Worm (Caenorhabditis elegans) whole organism, L1 larva: ENCODE measurements around the gene K07H8.8.

Source experiments
- C34B4.2 ChIP-seq: sonication (generic microtip); optimal IDR thresholded peaks from 2 replicates; lab custom pipeline; 2017; ENCODE audit warnings: mild to moderate bottlenecking, missing genetic modification characterization, missing compliant biosample characterization
- F16B12.6 ChIP-seq: fragments of 150-350 bp; optimal IDR thresholded peaks from 2 replicates; lab custom pipeline; 2014; ENCODE audit warnings: missing biosample characterization, missing genetic modification characterization
- aly-2 ChIP-seq: fragments of 150-350 bp; optimal IDR thresholded peaks from 2 replicates; lab custom pipeline; 2014; ENCODE audit warnings: missing biosample characterization, missing genetic modification characterization
- ama-1 ChIP-seq: fragments of 150-350 bp; optimal IDR thresholded peaks from 2 replicates; lab custom pipeline; 2014
- blmp-1 ChIP-seq: fragments of 150-350 bp; optimal IDR thresholded peaks from 2 replicates; lab custom pipeline; 2014; ENCODE audit warnings: missing biosample characterization, missing genetic modification characterization
- ceh-63 ChIP-seq: fragments of 200-800 bp; sonication (Bioruptor generic); optimal IDR thresholded peaks from 2 replicates; lab custom pipeline; 2018; ENCODE audit warnings: mild to moderate bottlenecking, missing genetic modification characterization, missing compliant biosample characterization
- ceh-8 ChIP-seq: fragments of 200-800 bp; sonication (Bioruptor generic); optimal IDR thresholded peaks from 2 replicates; lab custom pipeline; 2018; ENCODE audit warnings: mild to moderate bottlenecking, missing genetic modification characterization, moderate library complexity, missing compliant biosample characterization
- ceh-88 ChIP-seq: fragments of 200-800 bp; sonication (Bioruptor generic); IDR thresholded peaks from 2 replicates; pipeline ENCODE4 v1.3.6; 2022; ENCODE audit warnings: missing genetic modification characterization, missing compliant biosample characterization
- egl-13 ChIP-seq: sonication (generic microtip); optimal IDR thresholded peaks from 2 replicates; lab custom pipeline; 2016; ENCODE audit warnings: missing genotype, missing genetic modification reagents, missing genetic modification characterization, missing compliant biosample characterization
- egl-27 ChIP-seq, 2 experiments: fragments of 150-350 bp in 1 of 2; sonication (generic microtip); optimal IDR thresholded peaks; 3 replicates each; lab custom pipeline; 2017 to 2018; ENCODE audit warnings: missing biosample characterization in 2 of 2, missing genetic modification characterization in 2 of 2, missing genetic modification reagents in 2 of 2
- elt-2 ChIP-seq: sonication (generic microtip); optimal IDR thresholded peaks from 2 replicates; lab custom pipeline; 2016; ENCODE audit warnings: missing genetic modification characterization, mild to moderate bottlenecking, inconsistent platforms, missing compliant biosample characterization, missing genetic modification reagents
- elt-3 ChIP-seq, 6 experiments: fragments of 150-350 bp in 1 of 6; sonication (generic microtip); optimal IDR thresholded peaks; 2 replicates each; lab custom pipeline; 2017 to 2018; ENCODE audit warnings: missing biosample characterization in 6 of 6, missing genetic modification characterization in 6 of 6, inconsistent platforms in 1 of 6
- fos-1 ChIP-seq: fragments of 150-350 bp; optimal IDR thresholded peaks from 2 replicates; lab custom pipeline; 2014; ENCODE audit warnings: missing biosample characterization, missing genetic modification characterization
- hpl-2 ChIP-seq: fragments of 150-350 bp; optimal IDR thresholded peaks from 2 replicates; lab custom pipeline; 2014; ENCODE audit warnings: missing biosample characterization, missing genetic modification reagents, missing genetic modification characterization
- irx-1 ChIP-seq: sonication (generic microtip); optimal IDR thresholded peaks from 2 replicates; lab custom pipeline; 2016; ENCODE audit warnings: missing genetic modification characterization, missing compliant biosample characterization
- lin-13 ChIP-seq: fragments of 150-350 bp; optimal IDR thresholded peaks from 2 replicates; lab custom pipeline; 2014; ENCODE audit warnings: missing biosample characterization, missing genetic modification reagents, missing genetic modification characterization
- lin-14 ChIP-seq: fragments of 200-800 bp; sonication (Bioruptor generic); optimal IDR thresholded peaks from 2 replicates; lab custom pipeline; 2018; ENCODE audit warnings: mild to moderate bottlenecking, missing genetic modification characterization, moderate library complexity, missing compliant biosample characterization
- lin-15B ChIP-seq: fragments of 150-350 bp; sonication (generic microtip); optimal IDR thresholded peaks from 3 replicates; lab custom pipeline; 2014; ENCODE audit warnings: missing biosample characterization, missing genetic modification characterization
- lin-35 ChIP-seq, 2 experiments: fragments of 150-350 bp; optimal IDR thresholded peaks; 2 replicates each; lab custom pipeline; 2014; ENCODE audit warnings: missing biosample characterization in 2 of 2, missing genetic modification characterization in 2 of 2, missing genetic modification reagents in 2 of 2
- lir-3 ChIP-seq: sonication (generic microtip); optimal IDR thresholded peaks from 2 replicates; lab custom pipeline; 2016; ENCODE audit warnings: mild to moderate bottlenecking, missing genetic modification characterization, moderate library complexity, missing compliant biosample characterization; ENCODE audit not compliant: poor library complexity
- lsy-2 ChIP-seq, 2 experiments: fragments of 150-350 bp; optimal IDR thresholded peaks; 2 replicates each; lab custom pipeline; 2014; ENCODE audit warnings: missing biosample characterization in 2 of 2, missing genetic modification characterization in 2 of 2
- nhr-11 ChIP-seq: fragments of 150-350 bp; optimal IDR thresholded peaks from 2 replicates; lab custom pipeline; 2014; ENCODE audit warnings: missing biosample characterization, missing genetic modification characterization
- nhr-20 ChIP-seq: sonication (generic microtip); optimal IDR thresholded peaks from 2 replicates; lab custom pipeline; 2016; ENCODE audit warnings: mild to moderate bottlenecking, missing genetic modification characterization, missing compliant biosample characterization
- nhr-237 ChIP-seq: fragments of 150-350 bp; optimal IDR thresholded peaks from 2 replicates; lab custom pipeline; 2014; ENCODE audit warnings: missing biosample characterization, missing genetic modification characterization
- nhr-71 ChIP-seq: sonication (generic microtip); optimal IDR thresholded peaks from 2 replicates; lab custom pipeline; 2016; ENCODE audit warnings: mild to moderate bottlenecking, missing genetic modification characterization, moderate library complexity, missing compliant biosample characterization
- nhr-76 ChIP-seq: sonication (generic microtip); optimal IDR thresholded peaks from 2 replicates; lab custom pipeline; 2017; ENCODE audit warnings: missing biosample characterization, missing genetic modification characterization
- nhr-85 ChIP-seq: sonication (generic microtip); peaks from one replicate; lab custom pipeline; 2016; ENCODE audit warnings: missing genetic modification characterization, inconsistent platforms, missing compliant biosample characterization
- pax-3 ChIP-seq: fragments of 200-800 bp; sonication (Bioruptor generic); optimal IDR thresholded peaks from 2 replicates; lab custom pipeline; 2018; ENCODE audit warnings: mild to moderate bottlenecking, missing genetic modification characterization, moderate library complexity, missing compliant biosample characterization
- skn-1 ChIP-seq: fragments of 150-350 bp; optimal IDR thresholded peaks from 2 replicates; lab custom pipeline; 2014; ENCODE audit warnings: missing biosample characterization, missing genetic modification characterization
- sox-4 ChIP-seq: sonication (generic microtip); optimal IDR thresholded peaks from 2 replicates; lab custom pipeline; 2016; ENCODE audit warnings: missing genetic modification characterization, missing compliant biosample characterization
- sup-37 ChIP-seq: fragments of 200-800 bp; sonication (Bioruptor generic); optimal IDR thresholded peaks from 2 replicates; lab custom pipeline; 2018; ENCODE audit warnings: mild to moderate bottlenecking, missing genetic modification characterization, missing compliant biosample characterization
- tlp-1 ChIP-seq: fragments of 150-350 bp; optimal IDR thresholded peaks from 2 replicates; lab custom pipeline; 2014; ENCODE audit warnings: missing biosample characterization, missing genetic modification characterization
- unc-62 ChIP-seq: fragments of 150-350 bp; optimal IDR thresholded peaks from 2 replicates; lab custom pipeline; 2014; ENCODE audit warnings: missing biosample characterization, missing genetic modification reagents, missing genetic modification characterization
- xbp-1 ChIP-seq: sonication (generic microtip); optimal IDR thresholded peaks from 2 replicates; lab custom pipeline; 2016; ENCODE audit warnings: missing genetic modification characterization, missing compliant biosample characterization
- ztf-11 ChIP-seq, 2 experiments: sonication (generic microtip); optimal IDR thresholded peaks; 2 replicates each; lab custom pipeline; 2016 to 2017; ENCODE audit warnings: missing genetic modification characterization in 2 of 2, missing biosample characterization in 1 of 2, missing compliant biosample characterization in 1 of 2

K07H8.8 gene

DNA sequence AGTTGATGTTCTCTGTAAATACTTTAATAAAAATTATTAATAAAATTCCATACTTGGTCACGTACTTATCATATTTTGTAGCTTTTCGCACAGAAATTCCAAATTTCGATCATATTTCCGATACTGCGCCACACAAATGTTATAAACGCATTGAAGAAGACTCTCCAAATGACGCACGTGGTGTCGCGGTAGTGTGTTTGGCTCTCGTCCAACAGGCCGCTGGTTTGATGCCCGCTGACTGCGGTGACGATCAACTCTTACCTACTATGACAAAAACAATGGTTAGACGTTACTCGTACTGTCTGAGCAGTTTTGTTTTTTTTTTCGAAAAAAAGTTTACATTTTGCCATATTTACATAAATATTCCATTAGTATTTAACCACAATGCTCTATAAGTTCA lies 15.4 kb downstream of the K07H8.8 start (continued):
- TF ChIP-seq egl-27 (tag; optimal IDR thresholded peaks at IDR 0.05; lab: Kevin White, UChicago) = no peak
- TF ChIP-seq nhr-237 = no peak
- no peak for TF ChIP-seq ceh-63 (GFP tag; lab: Kevin White, UChicago)
- TF ChIP-seq blmp-1 (tag; lab: Kevin White, UChicago) = peak; percentile 17
- TF ChIP-seq lsy-2 (tag; optimal IDR thresholded peaks at IDR 0.05; lab: Kevin White, UChicago) = peak; percentile 48 to 72
- no peak for TF ChIP-seq sup-37 (GFP tag; lab: Kevin White, UChicago)
- TF ChIP-seq aly-2 = peak; percentile 57
- no peak for TF ChIP-seq F16B12.6 (tag; lab: Kevin White, UChicago)
- peak; percentile 61 for TF ChIP-seq irx-1 (tag; lab: Kevin White, UChicago)
- TF ChIP-seq skn-1 (tag; lab: Kevin White, UChicago) = peak; percentile 46
- peak; percentile 60 for TF ChIP-seq lin-14 (GFP tag; lab: Kevin White, UChicago)
- TF ChIP-seq ama-1 (lab: Kevin White, UChicago) = no peak
- no peak for TF ChIP-seq fos-1
- TF ChIP-seq lin-13 (GFP tag; lab: Kevin White, UChicago) = peak; percentile 30
- peak; percentile 30 for TF ChIP-seq egl-13 (tag; lab: Kevin White, UChicago)
- TF ChIP-seq tlp-1 = no peak

DNA sequence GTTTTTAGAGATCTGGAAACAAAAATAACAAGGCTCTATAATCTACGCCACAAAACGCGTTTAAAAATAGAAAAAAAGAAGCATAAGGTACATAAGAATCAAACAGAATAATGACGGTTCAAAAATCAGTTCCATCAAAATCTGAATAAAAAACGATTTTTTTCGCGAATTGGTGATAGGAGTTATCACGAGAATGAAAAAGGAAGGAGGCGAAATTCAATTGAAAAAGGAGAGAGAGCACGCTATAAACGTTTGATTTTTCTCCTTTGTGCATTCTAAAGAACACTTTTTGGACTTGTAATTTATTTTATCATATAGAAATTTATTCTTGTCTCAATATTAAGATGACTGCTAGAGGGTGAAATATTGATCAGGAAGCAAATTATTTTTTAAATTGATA lies 16.9 kb downstream of the K07H8.8 start:
- TF ChIP-seq lin-35 (GFP tag; optimal IDR thresholded peaks at IDR 0.05; lab: Kevin White, UChicago) (peak in 1 of 2 experiments; percentile 0), nhr-76 (tag; lab: Kevin White, UChicago) (no peak), xbp-1 (tag; lab: Kevin White, UChicago) (no peak), elt-2 (tag; lab: Kevin White, UChicago) (peak; percentile 27)

ce11 chrIV:8247341-8247740 lies 20.9 kb downstream of the K07H8.8 start:
- TF ChIP-seq nhr-85 (peak; percentile 81), pax-3 (no peak), sox-4 (no peak), lin-14 (GFP tag; lab: Kevin White, UChicago) (peak; percentile 17), nhr-20 (tag; lab: Kevin White, UChicago) (no peak), irx-1 (tag; lab: Kevin White, UChicago) (no peak), ceh-63 (GFP tag; lab: Kevin White, UChicago) (no peak)
- TF ChIP-seq, all 84 proteins: peak for 2

DNA sequence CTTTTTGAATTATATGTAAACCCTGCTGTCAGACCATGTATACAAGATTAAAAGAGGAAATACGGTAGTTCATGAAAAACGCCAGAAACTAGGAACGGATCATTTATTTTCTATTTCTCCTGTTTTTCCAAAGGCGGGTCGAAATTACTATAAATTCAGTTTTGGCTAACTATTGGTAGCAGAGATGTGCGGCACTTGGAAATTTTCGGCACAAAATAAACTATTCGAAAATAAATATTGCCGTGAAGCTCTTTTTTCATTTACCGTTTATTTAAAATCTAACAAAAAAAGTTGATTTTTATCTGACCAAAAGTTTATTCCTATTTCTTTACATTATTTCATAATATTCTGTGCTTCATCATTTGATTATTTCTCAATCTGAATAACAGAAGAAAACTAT lies 24.1 kb downstream of the K07H8.8 start, which contains the start of gene T09A12.1:
TSS of gene T09A12.1 (plus strand) at position 301 of the 400 bp plus-strand sequence.
- TF ChIP-seq egl-13 (tag; lab: Kevin White, UChicago) (no peak), ceh-8 (GFP tag; lab: Kevin White, UChicago) (no peak), C34B4.2 (tag; lab: Kevin White, UChicago) (no peak), ztf-11 (tag; optimal IDR thresholded peaks at IDR 0.05; lab: Kevin White, UChicago) (no peak), lsy-2 (tag; optimal IDR thresholded peaks at IDR 0.05; lab: Kevin White, UChicago) (no peak), nhr-71 (tag; lab: Kevin White, UChicago) (no peak), lir-3 (no peak), lin-14 (GFP tag; lab: Kevin White, UChicago) (no peak), lin-15B (tag; lab: Kevin White, UChicago) (no peak), unc-62 (GFP tag; lab: Kevin White, UChicago) (no peak), fos-1 (no peak), hpl-2 (GFP tag; lab: Kevin White, UChicago) (no peak), nhr-11 (tag; lab: Kevin White, UChicago) (no peak), aly-2 (no peak), elt-3 (tag; optimal IDR thresholded peaks at IDR 0.05; lab: Kevin White, UChicago) (no peak), xbp-1 (tag; lab: Kevin White, UChicago) (no peak), ceh-88 (no peak)
